Fruit fly (Drosophila melanogaster): ENCODE measurements around the gene CG8861.

The CG8861 gene

dm6 chr3R:9254798-9255197, 73.5 kb downstream of the CG8861 start, which contains the start of gene CG16734:
TSS of gene CG16734 (plus strand) at chr3R:9255052.
- no peak for TF ChIP-seq CG17801 (GFP tag; optimal IDR thresholded peaks at IDR 0.05; ENCODE audit: partially characterized antibody)

dm6 chr3R:9251543-9251942, 76.8 kb downstream of the CG8861 start, which contains the start of gene St2:
TSS of gene St2 (plus strand) at chr3R:9251843.
- no peak for TF ChIP-seq CG17801 (GFP tag; optimal IDR thresholded peaks at IDR 0.05; ENCODE audit: partially characterized antibody)

- TF ChIP-seq CG17801 (GFP tag; optimal IDR thresholded peaks at IDR 0.05; ENCODE audit: partially characterized antibody) = no peak
Measured at dm6 chr3R:9250868-9251267, 77.4 kb downstream of the CG8861 start.

dm6 chr3R:9249736-9250044, 78.6 kb downstream of the CG8861 start:
- no peak for TF ChIP-seq CG17801 (GFP tag; optimal IDR thresholded peaks at IDR 0.05; ENCODE audit: partially characterized antibody)

- no peak for TF ChIP-seq CG17801 (GFP tag; optimal IDR thresholded peaks at IDR 0.05; ENCODE audit: partially characterized antibody)
Measured at dm6 chr3R:9249025-9249735, 79.1 kb downstream of the CG8861 start.

dm6 chr3R:9246879-9247621, 81.3 kb downstream of the CG8861 start:
- TF ChIP-seq CG17801 (GFP tag; optimal IDR thresholded peaks at IDR 0.05; ENCODE audit: partially characterized antibody) = peak; percentile 92

dm6 chr3R:9246366-9246765, 81.9 kb downstream of the CG8861 start, which contains the start of gene CG8420:
TSS of gene CG8420 (plus strand) at chr3R:9246649.
- no peak for TF ChIP-seq CG17801 (GFP tag; optimal IDR thresholded peaks at IDR 0.05; ENCODE audit: partially characterized antibody)

dm6 chr3R:9245576-9246200, 82.6 kb downstream of the CG8861 start, which contains the start of gene Vps15:
TSS of gene Vps15 (minus strand) at chr3R:9245869.
- peak; percentile 84 for TF ChIP-seq CG17801 (GFP tag; optimal IDR thresholded peaks at IDR 0.05; ENCODE audit: partially characterized antibody)

All from ovary, adult (tissue).